Worm (Caenorhabditis elegans): ENCODE data around the gene R02F2.10.

R02F2.10 gene

ce11 chrIII:5506023-5506597 lies 28.0 kb downstream of the R02F2.10 start:
- TF ChIP-seq lin-13 (GFP tag; optimal IDR thresholded peaks at IDR 0.05) = peak; percentile 61
- TF ChIP-seq nhr-111 (GFP tag; optimal IDR thresholded peaks at IDR 0.05) = peak; percentile 50
- 0 out of 2 replicates have a peak, but pooled peaks have one; percentile 33 for TF ChIP-seq dmd-8 (GFP tag; IDR thresholded peaks at IDR 0.05)
- TF ChIP-seq ceh-28 (tag; optimal IDR thresholded peaks at IDR 0.05) = no peak
- peak; percentile 44 for TF ChIP-seq nhr-102 (tag; optimal IDR thresholded peaks at IDR 0.05)
- peak; percentile 76 for TF ChIP-seq T26A8.4 (GFP tag; IDR thresholded peaks at IDR 0.05)
- TF ChIP-seq php-3 (GFP tag; IDR thresholded peaks at IDR 0.05) = peak; percentile 38
- TF ChIP-seq mxl-3 (GFP tag; optimal IDR thresholded peaks at IDR 0.05) = no peak
- no peak for TF ChIP-seq F37D6.2 (tag; optimal IDR thresholded peaks at IDR 0.05)
- peak; percentile 44 for TF ChIP-seq hlh-30 (tag; optimal IDR thresholded peaks at IDR 0.05; ENCODE audit: insufficient read depth)
- peak; percentile 32 for TF ChIP-seq mes-2 (tag; optimal IDR thresholded peaks at IDR 0.05; ENCODE audit: poor library complexity, severe bottlenecking)
- TF ChIP-seq sdz-12 (GFP tag; optimal IDR thresholded peaks at IDR 0.05) = peak; percentile 10
- peak in 1 of 2 experiments; percentile 52 for TF ChIP-seq lsy-2 (tag; optimal IDR thresholded peaks at IDR 0.05)
- TF ChIP-seq hlh-11 (tag; optimal IDR thresholded peaks at IDR 0.05) = peak; percentile 18
- no peak for TF ChIP-seq lin-29 (GFP tag; IDR thresholded peaks at IDR 0.05)
- no peak for TF ChIP-seq daf-16 (GFP tag; optimal IDR thresholded peaks at IDR 0.05)
- peak; percentile 32 for TF ChIP-seq daf-16 (tag; optimal IDR thresholded peaks at IDR 0.05)
- peak; percentile 88; the same call in 1 of the 2 replicates for TF ChIP-seq zfp-3 (GFP tag; conservative IDR thresholded peaks at IDR 0.05)
- TF ChIP-seq snpc-1.2 (GFP tag; IDR thresholded peaks at IDR 0.05) = no peak
- TF ChIP-seq lir-3 (tag; optimal IDR thresholded peaks at IDR 0.05) = no peak
- no peak for TF ChIP-seq zfp-2 (tag; optimal IDR thresholded peaks at IDR 0.05)
- TF ChIP-seq unc-39 (tag; optimal IDR thresholded peaks at IDR 0.05) = no peak
- no peak for TF ChIP-seq nhr-28 (tag; optimal IDR thresholded peaks at IDR 0.05)
- peak; percentile 27; the same call in 1 of the 2 replicates for TF ChIP-seq nhr-42 (GFP tag; IDR thresholded peaks at IDR 0.05)
- no peak for TF ChIP-seq ZK546.5 (tag; optimal IDR thresholded peaks at IDR 0.05)
- TF ChIP-seq dmd-6 (GFP tag; IDR thresholded peaks at IDR 0.05) = peak; percentile 7; the same call in 1 of the 2 replicates
- peak; percentile 86 for TF ChIP-seq ama-1 (optimal IDR thresholded peaks at IDR 0.05)
- TF ChIP-seq mdt-29 (GFP tag; IDR thresholded peaks at IDR 0.05) = no peak; the same call in 1 of the 2 replicates
- TF ChIP-seq aha-1 (tag) = peak; percentile 99
- peak in 1 of 2 experiments; percentile 18 for TF ChIP-seq mdl-1 (tag; optimal IDR thresholded peaks at IDR 0.05)
- peak; percentile 50; the same call in 1 of the 2 replicates for TF ChIP-seq dmd-9 (GFP tag; IDR thresholded peaks at IDR 0.05)
- peak; percentile 67 for TF ChIP-seq T20F7.1 (GFP tag; optimal IDR thresholded peaks at IDR 0.05)
- peak; percentile 43; the same call in 1 of the 2 replicates for TF ChIP-seq lim-7 (GFP tag; IDR thresholded peaks at IDR 0.05)
- peak; percentile 76 for TF ChIP-seq nhr-10 (tag; optimal IDR thresholded peaks at IDR 0.05)
- peak; percentile 11 for TF ChIP-seq mep-1 (tag; optimal IDR thresholded peaks at IDR 0.05)
- 0 out of 2 replicates have a peak, but pooled peaks have one; percentile 11 for TF ChIP-seq saeg-2 (GFP tag; IDR thresholded peaks at IDR 0.05)
- peak; percentile 53; the same call in 1 of the 2 replicates for TF ChIP-seq arid-1 (GFP tag; conservative IDR thresholded peaks at IDR 0.05)
- TF ChIP-seq rbr-2 (tag; optimal IDR thresholded peaks at IDR 0.05) = peak; percentile 4
- TF ChIP-seq madf-5 (GFP tag; IDR thresholded peaks at IDR 0.05) = no peak
- 0 out of 2 replicates have a peak, but pooled peaks have one; percentile 51 for TF ChIP-seq tra-1 (GFP tag; IDR thresholded peaks at IDR 0.05)

- TF ChIP-seq lin-38 (GFP tag; IDR thresholded peaks at IDR 0.05) (no peak), ctbp-1 (GFP tag; IDR thresholded peaks at IDR 0.05) (no peak), spr-3 (GFP tag; optimal IDR thresholded peaks at IDR 0.05) (no peak), ztf-11 (tag; optimal IDR thresholded peaks at IDR 0.05) (no peak), ceh-62 (tag; optimal IDR thresholded peaks at IDR 0.05) (no peak), daf-19 (GFP tag; conservative IDR thresholded peaks at IDR 0.05) (no peak), nhr-76 (tag; optimal IDR thresholded peaks at IDR 0.05) (no peak), egl-27 (tag; optimal IDR thresholded peaks at IDR 0.05) (no peak), F44E2.7 (GFP tag; IDR thresholded peaks at IDR 0.05) (no peak), nhr-102 (tag; optimal IDR thresholded peaks at IDR 0.05) (no peak), spr-1 (tag; optimal IDR thresholded peaks at IDR 0.05) (no peak), aha-1 (tag) (no peak), dmd-9 (GFP tag; IDR thresholded peaks at IDR 0.05) (no peak), mxl-2 (GFP tag; conservative IDR thresholded peaks at IDR 0.05) (no peak), unc-130 (GFP tag; optimal IDR thresholded peaks at IDR 0.05) (no peak), hmg-1.1 (GFP tag; IDR thresholded peaks at IDR 0.05) (no peak)
Measured at ce11 chrIII:5506936-5507335, 28.8 kb downstream of the R02F2.10 start.
